Worm (Caenorhabditis elegans): Measurements from ENCODE around the gene ttr-53.

ce11 chrIV:10194345-10194744, 36.5 kb downstream of the ttr-53 start, which contains the start of gene ptrg-1:
- no peak for TF ChIP-seq ama-1 (optimal IDR thresholded peaks at IDR 0.05)
- TF ChIP-seq pes-1 (GFP tag; IDR thresholded peaks at IDR 0.05), result no peak
- no peak for TF ChIP-seq hmg-4 (GFP tag; optimal IDR thresholded peaks at IDR 0.05)
- no peak for TF ChIP-seq tra-4 (tag; optimal IDR thresholded peaks at IDR 0.05)
- TF ChIP-seq B0310.2 (tag; optimal IDR thresholded peaks at IDR 0.05), result no peak
- no peak for TF ChIP-seq ets-7 (tag; optimal IDR thresholded peaks at IDR 0.05)
- no peak for TF ChIP-seq ceh-13 (GFP tag; optimal IDR thresholded peaks at IDR 0.05)
- TF ChIP-seq hmbx-1 (tag; optimal IDR thresholded peaks at IDR 0.05), result no peak
- no peak for TF ChIP-seq tbx-37 (GFP tag; conservative IDR thresholded peaks at IDR 0.05)
- TF ChIP-seq hnd-1 (tag; optimal IDR thresholded peaks at IDR 0.05), result no peak
- no peak for TF ChIP-seq ceh-36 (tag; optimal IDR thresholded peaks at IDR 0.05)
